Worm (Caenorhabditis elegans) whole organism, L4 larva: ENCODE measurements around the gene ttbk-8.2.

Experiments
- aly-2 ChIP-seq: sonication (generic microtip); optimal IDR thresholded peaks from 2 replicates; lab custom pipeline; 2018; ENCODE audit warnings: missing biosample characterization, missing genetic modification characterization
- cey-2 ChIP-seq: sonication (generic microtip); optimal IDR thresholded peaks from 3 replicates; lab custom pipeline; 2017; ENCODE audit warnings: missing genetic modification characterization, mild to moderate bottlenecking, missing compliant biosample characterization, antibody characterized with exemption, borderline replicate concordance; ENCODE audit not compliant: insufficient read depth
- duxl-1 ChIP-seq: sonication (generic microtip); optimal IDR thresholded peaks from 2 replicates; lab custom pipeline; 2016; ENCODE audit warnings: mild to moderate bottlenecking, missing genetic modification characterization, moderate library complexity, missing compliant biosample characterization; ENCODE audit not compliant: poor library complexity
- dve-1 ChIP-seq: sonication (generic microtip); optimal IDR thresholded peaks from 2 replicates; lab custom pipeline; 2017; ENCODE audit warnings: antibody characterized with exemption, mild to moderate bottlenecking, missing genetic modification characterization, missing compliant biosample characterization; ENCODE audit not compliant: insufficient read depth
- fkh-10 ChIP-seq: fragments of 150-350 bp; optimal IDR thresholded peaks from 2 replicates; lab custom pipeline; 2014; ENCODE audit warnings: missing biosample characterization, missing genetic modification reagents, missing genetic modification characterization
- lin-39 ChIP-seq: fragments of 150-350 bp; optimal IDR thresholded peaks from 2 replicates; lab custom pipeline; 2014; ENCODE audit warnings: missing biosample characterization, missing genetic modification reagents, missing genetic modification characterization
- nhr-28 ChIP-seq: fragments of 150-350 bp; optimal IDR thresholded peaks from 2 replicates; lab custom pipeline; 2014; ENCODE audit warnings: missing biosample characterization, missing genetic modification characterization
- nhr-76 ChIP-seq: fragments of 150-350 bp; optimal IDR thresholded peaks from 2 replicates; lab custom pipeline; 2014; ENCODE audit warnings: missing biosample characterization, missing genetic modification characterization
- pqm-1 ChIP-seq: sonication (generic microtip); optimal IDR thresholded peaks from 2 replicates; lab custom pipeline; 2017; ENCODE audit warnings: missing biosample characterization, missing genetic modification characterization
- saeg-2 ChIP-seq: fragments of 200-800 bp; sonication (Bioruptor generic); IDR thresholded peaks from 2 replicates; pipeline ENCODE4 v1.3.6; 2022; ENCODE audit warnings: missing genetic modification reagents, missing genetic modification characterization, missing compliant biosample characterization
- sdz-12 ChIP-seq: fragments of 200-800 bp; sonication (Bioruptor generic); optimal IDR thresholded peaks from 2 replicates; lab custom pipeline; 2018; ENCODE audit warnings: mild to moderate bottlenecking, missing genetic modification characterization, missing compliant biosample characterization
- snpc-4 ChIP-seq: fragments of 150-350 bp; optimal IDR thresholded peaks from 2 replicates; lab custom pipeline; 2014; ENCODE audit warnings: missing biosample characterization, missing genetic modification characterization
- unc-62 ChIP-seq, 3 experiments: fragments of 150-350 bp in 1 of 3; sonication (generic microtip); optimal IDR thresholded peaks in 2 of 3; peaks in 1 of 3; 1 replicate in 1 of 3; 2 replicates in 2 of 3; lab custom pipeline; 2014 to 2017; ENCODE audit warnings: missing biosample characterization in 3 of 3, missing genetic modification characterization in 3 of 3, missing genetic modification reagents in 3 of 3, missing genotype in 1 of 3
- zfp-3 ChIP-seq: fragments of 200-800 bp; sonication (Bioruptor generic); conservative IDR thresholded peaks from 2 replicates; pipeline ENCODE4 v1.3.6; 2022; ENCODE audit warnings: missing genetic modification reagents, missing genetic modification characterization, missing compliant biosample characterization

DNA sequence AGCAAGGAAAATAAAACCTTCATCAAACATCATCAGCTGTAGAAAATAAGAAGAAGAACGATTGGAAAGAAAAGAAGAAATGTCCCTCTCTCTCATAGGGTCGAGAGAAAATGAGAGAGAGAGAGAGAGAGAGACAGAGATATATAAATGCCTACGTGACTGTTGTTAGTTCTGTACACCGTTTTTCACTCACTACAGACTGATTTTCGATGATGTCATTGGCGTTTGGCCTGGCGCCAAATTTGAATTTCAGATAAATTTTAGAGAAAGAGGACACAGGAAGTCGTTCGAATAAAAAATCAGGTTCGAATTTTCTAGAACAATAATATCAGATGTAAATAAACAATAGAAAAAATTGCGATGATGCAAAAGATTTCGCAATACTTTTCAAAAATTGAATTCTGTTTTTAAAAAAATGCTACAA is 24.2 kb downstream of the ttbk-8.2 start:
- TF ChIP-seq aly-2 (tag; lab: Kevin White, UChicago): no peak
- no peak for TF ChIP-seq snpc-4 (tag; lab: Kevin White, UChicago)
- TF ChIP-seq zfp-3 (GFP tag; lab: Robert Waterston, UW): no peak
- TF ChIP-seq nhr-76 (tag; lab: Kevin White, UChicago): no peak
- no peak for TF ChIP-seq unc-62 (GFP tag; optimal IDR thresholded peaks at IDR 0.05 in 1 of 2; lab: Kevin White, UChicago)
- TF ChIP-seq unc-62 (tag; optimal IDR thresholded peaks at IDR 0.05; lab: Kevin White, UChicago): no peak
- no peak for TF ChIP-seq saeg-2 (GFP tag; lab: Robert Waterston, UW)
- TF ChIP-seq lin-39: no peak
- peak; percentile 81 for TF ChIP-seq dve-1 (tag; lab: Kevin White, UChicago)
- TF ChIP-seq fkh-10: no peak
- no peak for TF ChIP-seq pqm-1 (tag; lab: Kevin White, UChicago)
- no peak for TF ChIP-seq cey-2 (tag; lab: Kevin White, UChicago)
- no peak for TF ChIP-seq duxl-1 (tag; lab: Kevin White, UChicago)
- no peak for TF ChIP-seq sdz-12
- peak; percentile 99 for TF ChIP-seq nhr-28 (tag; lab: Kevin White, UChicago)
